Fruit fly (Drosophila melanogaster) whole organism, prepupa: Measurements from ENCODE around the gene CG2926.

Experiments used
- Blimp-1 ChIP-seq: fragments of 200-800 bp; sonication (Bioruptor generic); optimal IDR thresholded peaks from 3 replicates; lab custom pipeline; 2017; ENCODE audit warnings: missing biosample characterization, missing genetic modification characterization, mild to moderate bottlenecking, moderate library complexity, missing genetic modification reagents
- CG10631 ChIP-seq: fragments of 200-800 bp; sonication (Bioruptor generic); optimal IDR thresholded peaks from 2 replicates; lab custom pipeline; 2016; ENCODE audit warnings: missing biosample characterization, missing genetic modification characterization
- CG10669 ChIP-seq: fragments of 200-800 bp; sonication (Bioruptor generic); optimal IDR thresholded peaks from 3 replicates; lab custom pipeline; 2018; ENCODE audit warnings: missing biosample characterization, mild to moderate bottlenecking, missing genetic modification characterization, moderate library complexity
- CG11294 ChIP-seq: fragments of 200-800 bp; sonication (Bioruptor generic); IDR thresholded peaks from 2 replicates; pipeline ENCODE4 v1.3.6; 2022; ENCODE audit warnings: missing biosample characterization, missing genetic modification characterization
- CG15336 ChIP-seq: fragments of 200-800 bp; sonication (Bioruptor generic); IDR thresholded peaks from 2 replicates; pipeline ENCODE4 v1.3.6; 2022; ENCODE audit warnings: missing biosample characterization, missing genetic modification characterization
- CG31627 ChIP-seq: fragments of 200-800 bp; sonication (Bioruptor generic); optimal IDR thresholded peaks from 3 replicates; lab custom pipeline; 2016; ENCODE audit warnings: missing biosample characterization, missing genetic modification characterization
- CG32006 ChIP-seq: fragments of 200-800 bp; sonication (Bioruptor generic); optimal IDR thresholded peaks from 3 replicates; lab custom pipeline; 2017; ENCODE audit warnings: missing biosample characterization, mild to moderate bottlenecking, missing genetic modification characterization
- CG4318 ChIP-seq: fragments of 200-800 bp; sonication (Bioruptor generic); optimal IDR thresholded peaks from 3 replicates; lab custom pipeline; 2017; ENCODE audit warnings: missing biosample characterization, mild to moderate bottlenecking, missing genetic modification characterization
- CG6163 ChIP-seq: fragments of 200-800 bp; sonication (Bioruptor generic); IDR thresholded peaks from 3 replicates; pipeline ENCODE4 v1.3.6; 2022; ENCODE audit warnings: missing biosample characterization, missing genetic modification characterization
- CG6276 ChIP-seq: fragments of 200-800 bp; sonication (Bioruptor generic); optimal IDR thresholded peaks from 2 replicates; lab custom pipeline; 2017; ENCODE audit warnings: missing biosample characterization, mild to moderate bottlenecking, missing genetic modification characterization
- CG6792 ChIP-seq: fragments of 200-800 bp; sonication (Bioruptor generic); optimal IDR thresholded peaks from 3 replicates; lab custom pipeline; 2016; ENCODE audit warnings: missing biosample characterization, missing genetic modification characterization
- CG6854 ChIP-seq: fragments of 200-800 bp; sonication (Bioruptor generic); optimal IDR thresholded peaks from 2 replicates; lab custom pipeline; 2017; ENCODE audit warnings: missing biosample characterization, mild to moderate bottlenecking, missing genetic modification characterization
- CG8119 ChIP-seq: fragments of 200-800 bp; sonication (Bioruptor generic); IDR thresholded peaks from 3 replicates; pipeline ENCODE4 v1.3.6; 2022; ENCODE audit warnings: missing biosample characterization, missing genetic modification characterization
- CG9139 ChIP-seq: fragments of 200-800 bp; sonication (Bioruptor generic); optimal IDR thresholded peaks from 3 replicates; lab custom pipeline; 2017; ENCODE audit warnings: missing biosample characterization, mild to moderate bottlenecking, missing genetic modification characterization
- Eip75B ChIP-seq: fragments of 200-800 bp; sonication (Bioruptor generic); optimal IDR thresholded peaks from 3 replicates; lab custom pipeline; 2016; ENCODE audit warnings: missing biosample characterization, missing genetic modification characterization
- Eip78C ChIP-seq: fragments of 200-800 bp; sonication (Bioruptor generic); peaks from one replicate; lab custom pipeline; 2016; ENCODE audit warnings: missing biosample characterization, missing genetic modification characterization
- Eip93F ChIP-seq: fragments of 200-800 bp; sonication (Bioruptor generic); optimal IDR thresholded peaks from 2 replicates; lab custom pipeline; 2016; ENCODE audit warnings: missing biosample characterization, mild to moderate bottlenecking, missing genetic modification characterization
- Ets21C ChIP-seq: fragments of 200-800 bp; sonication (Bioruptor generic); optimal IDR thresholded peaks from 3 replicates; lab custom pipeline; 2016; ENCODE audit warnings: missing biosample characterization, missing genetic modification characterization
- Ets96B ChIP-seq: fragments of 200-800 bp; optimal IDR thresholded peaks from 2 replicates; lab custom pipeline; 2019; ENCODE audit warnings: missing biosample characterization, mild to moderate bottlenecking, missing genetic modification characterization, moderate library complexity
- Gug ChIP-seq: fragments of 200-800 bp; sonication (Bioruptor generic); IDR thresholded peaks from 2 replicates; pipeline ENCODE4 v1.3.6; 2022; ENCODE audit warnings: missing biosample characterization, missing genetic modification characterization
- Hr39 ChIP-seq: fragments of 200-800 bp; sonication (Bioruptor generic); optimal IDR thresholded peaks from 2 replicates; lab custom pipeline; 2016; ENCODE audit warnings: missing biosample characterization, missing genetic modification characterization
- Hr4 ChIP-seq: fragments of 200-800 bp; sonication (Bioruptor generic); optimal IDR thresholded peaks from 3 replicates; lab custom pipeline; 2016; ENCODE audit warnings: missing biosample characterization, missing genetic modification characterization
- Met ChIP-seq: fragments of 200-800 bp; sonication (Bioruptor generic); optimal IDR thresholded peaks from 3 replicates; lab custom pipeline; 2016; ENCODE audit warnings: missing biosample characterization, missing genetic modification characterization
- OdsH ChIP-seq: fragments of 200-800 bp; sonication (Bioruptor generic); optimal IDR thresholded peaks from 3 replicates; lab custom pipeline; 2016; ENCODE audit warnings: missing biosample characterization, missing genetic modification characterization
- Sox14 ChIP-seq: fragments of 200-800 bp; sonication (Bioruptor generic); optimal IDR thresholded peaks from 3 replicates; lab custom pipeline; 2016; ENCODE audit warnings: missing biosample characterization, missing genetic modification characterization
- achi ChIP-seq: fragments of 200-800 bp; sonication (Bioruptor generic); optimal IDR thresholded peaks from 3 replicates; lab custom pipeline; 2016; ENCODE audit warnings: missing biosample characterization, missing genetic modification characterization
- acj6 ChIP-seq: fragments of 200-800 bp; sonication (Bioruptor generic); optimal IDR thresholded peaks from 3 replicates; lab custom pipeline; 2016; ENCODE audit warnings: missing biosample characterization, missing genetic modification characterization
- cyc ChIP-seq: fragments of 200-800 bp; sonication (Bioruptor generic); optimal IDR thresholded peaks from 3 replicates; lab custom pipeline; 2016; ENCODE audit warnings: missing biosample characterization, missing genetic modification characterization
- dsx ChIP-seq: fragments of 200-800 bp; optimal IDR thresholded peaks from 3 replicates; lab custom pipeline; 2019; ENCODE audit warnings: missing biosample characterization, mild to moderate bottlenecking, missing genetic modification characterization, moderate library complexity; ENCODE audit not compliant: poor library complexity, severe bottlenecking
- esn ChIP-seq: fragments of 200-800 bp; sonication (Bioruptor generic); optimal IDR thresholded peaks from 2 replicates; lab custom pipeline; 2016; ENCODE audit warnings: missing biosample characterization, mild to moderate bottlenecking, missing genetic modification characterization, moderate library complexity
- fkh ChIP-seq: fragments of 200-800 bp; sonication (Bioruptor generic); optimal IDR thresholded peaks from 3 replicates; lab custom pipeline; 2017; ENCODE audit warnings: missing biosample characterization, mild to moderate bottlenecking, missing genetic modification characterization, moderate library complexity
- lz ChIP-seq: fragments of 200-800 bp; sonication (Bioruptor generic); optimal IDR thresholded peaks from 3 replicates; lab custom pipeline; 2016; ENCODE audit warnings: missing biosample characterization, missing genetic modification characterization
- net ChIP-seq: fragments of 200-800 bp; sonication (Bioruptor generic); optimal IDR thresholded peaks from 3 replicates; lab custom pipeline; 2016; ENCODE audit warnings: missing biosample characterization, missing genetic modification characterization
- pdm3 ChIP-seq: fragments of 200-800 bp; sonication (Bioruptor generic); optimal IDR thresholded peaks from 3 replicates; lab custom pipeline; 2016; ENCODE audit warnings: missing biosample characterization, missing genetic modification characterization
- salr ChIP-seq, 2 experiments: fragments of 200-800 bp; sonication (Bioruptor generic); optimal IDR thresholded peaks; 3 replicates each; lab custom pipeline; 2016 to 2018; ENCODE audit warnings: missing biosample characterization in 2 of 2, missing genetic modification characterization in 2 of 2, mild to moderate bottlenecking in 1 of 2
- spab ChIP-seq: fragments of 200-800 bp; sonication (Bioruptor generic); optimal IDR thresholded peaks from 2 replicates; lab custom pipeline; 2017; ENCODE audit warnings: missing biosample characterization, mild to moderate bottlenecking, missing genetic modification characterization, missing genetic modification reagents
- ss ChIP-seq, 2 experiments: fragments of 200-800 bp; sonication (Bioruptor generic); optimal IDR thresholded peaks; 2 replicates in 1 of 2; 3 replicates in 1 of 2; lab custom pipeline; 2017 to 2018; ENCODE audit warnings: mild to moderate bottlenecking in 2 of 2, missing biosample characterization in 2 of 2, missing genetic modification characterization in 2 of 2, moderate library complexity in 1 of 2
- svp ChIP-seq: fragments of 200-800 bp; sonication (Bioruptor generic); peaks from one replicate; lab custom pipeline; 2016; ENCODE audit warnings: missing biosample characterization, missing genetic modification characterization
- topi ChIP-seq: fragments of 200-800 bp; sonication (Bioruptor generic); optimal IDR thresholded peaks from 3 replicates; lab custom pipeline; 2016; ENCODE audit warnings: missing biosample characterization, missing genetic modification characterization
- vri ChIP-seq: fragments of 200-800 bp; sonication (Bioruptor generic); optimal IDR thresholded peaks from 3 replicates; lab custom pipeline; 2016; ENCODE audit warnings: missing biosample characterization, mild to moderate bottlenecking, missing genetic modification characterization

The CG2926 gene

DNA sequence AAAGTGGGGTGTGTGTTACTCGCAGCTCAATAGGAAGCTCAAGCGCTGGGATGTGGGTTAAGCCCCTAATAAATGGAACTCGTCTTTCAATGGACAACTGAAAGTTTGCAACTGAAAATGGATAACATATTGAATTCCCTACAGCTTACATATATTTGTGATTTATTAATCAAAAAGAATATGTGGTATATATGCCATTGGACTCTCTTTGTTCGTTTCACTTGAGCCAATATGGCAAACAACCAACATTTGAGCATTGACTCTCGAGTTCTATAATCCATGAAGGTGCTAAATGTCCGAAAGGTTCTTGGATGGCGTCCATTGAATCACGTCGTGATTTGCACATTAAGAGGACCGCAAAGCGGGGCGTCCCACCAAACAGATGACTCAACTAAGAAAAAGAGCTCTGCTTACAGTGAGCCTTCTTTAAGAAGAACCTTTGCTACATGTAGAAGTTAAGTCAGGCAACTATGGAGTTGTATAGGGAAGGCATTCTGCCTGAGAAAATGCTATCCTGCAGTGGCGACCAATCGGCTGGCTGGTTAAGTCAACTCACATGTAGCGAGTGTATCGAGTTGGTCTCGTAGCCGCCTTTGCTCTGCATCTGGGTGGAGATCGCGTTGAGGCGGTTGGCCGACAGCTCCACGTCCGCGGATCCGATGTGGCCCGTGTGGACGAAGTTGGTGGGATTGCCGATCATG lies 29.9 kb upstream of the CG2926 start (continued):
- no peak for TF ChIP-seq spab (GFP tag; lab: Kevin White, UChicago)
- no peak for TF ChIP-seq Eip93F (GFP tag; lab: Kevin White, UChicago)
- peak; percentile 72 for TF ChIP-seq CG6163 (GFP tag; lab: Robert Waterston, UW)
- TF ChIP-seq CG8119 (GFP tag; lab: Robert Waterston, UW) = peak; percentile 59; the same call in 2 of the 3 replicates
- TF ChIP-seq CG15336 (GFP tag; lab: Robert Waterston, UW) = peak; percentile 57
- no peak for TF ChIP-seq Blimp-1 (GFP tag; lab: Kevin White, UChicago)
- no peak for TF ChIP-seq Gug
- TF ChIP-seq acj6 (GFP tag; lab: Kevin White, UChicago) = peak; percentile 45
- no peak for TF ChIP-seq fkh (GFP tag; lab: Kevin White, UChicago)
- peak; percentile 51 for TF ChIP-seq Hr39 (GFP tag; lab: Kevin White, UChicago)
- no peak for TF ChIP-seq CG9139
- TF ChIP-seq CG31627 = peak; percentile 47
- peak; percentile 50 for TF ChIP-seq topi (GFP tag; lab: Kevin White, UChicago)
- no peak for TF ChIP-seq CG11294 (GFP tag; lab: Robert Waterston, UW)
- TF ChIP-seq pdm3 (GFP tag; lab: Kevin White, UChicago) = peak; percentile 51
- TF ChIP-seq Eip75B (GFP tag; lab: Kevin White, UChicago) = peak; percentile 52
- TF ChIP-seq CG10669 = peak; percentile 25
- TF ChIP-seq Met (GFP tag; lab: Kevin White, UChicago) = peak; percentile 52
- no peak for TF ChIP-seq vri (GFP tag; lab: Kevin White, UChicago)
- TF ChIP-seq, all 60 proteins: peak for 37

DNA sequence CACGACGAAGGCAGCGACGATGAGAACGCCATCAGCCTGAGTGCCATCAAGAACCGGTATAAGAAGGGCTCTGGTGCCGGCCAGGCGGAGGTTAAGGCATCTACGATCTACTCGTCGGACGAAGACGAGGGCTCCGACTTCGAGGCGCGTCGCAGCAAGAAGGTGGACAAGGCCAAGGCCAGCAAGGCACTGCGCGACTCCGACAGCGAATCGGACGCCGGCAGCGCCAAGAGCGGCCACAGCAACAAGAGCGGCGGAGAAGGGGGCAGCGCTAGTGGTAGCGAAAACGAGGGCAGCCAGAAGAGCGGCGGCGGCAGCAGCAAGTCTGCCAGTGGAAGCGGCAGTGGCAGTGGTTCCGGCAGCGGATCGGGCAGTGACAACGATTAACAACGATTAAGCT lies 27.3 kb upstream of the CG2926 start:
- TF ChIP-seq Met (GFP tag; lab: Kevin White, UChicago) (no peak), acj6 (GFP tag; lab: Kevin White, UChicago) (no peak), CG6854 (GFP tag; lab: Kevin White, UChicago) (no peak), CG6276 (GFP tag; lab: Kevin White, UChicago) (no peak), Sox14 (GFP tag; lab: Kevin White, UChicago) (no peak), CG6163 (GFP tag; lab: Robert Waterston, UW) (no peak), net (GFP tag; lab: Kevin White, UChicago) (no peak), topi (GFP tag; lab: Kevin White, UChicago) (no peak), Hr39 (GFP tag; lab: Kevin White, UChicago) (no peak), Eip78C (GFP tag; lab: Kevin White, UChicago) (no peak), esn (GFP tag; lab: Kevin White, UChicago) (no peak), achi (no peak), Ets96B (tag; lab: Kevin White, UChicago) (no peak), Eip93F (GFP tag; lab: Kevin White, UChicago) (no peak), vri (GFP tag; lab: Kevin White, UChicago) (no peak), CG10631 (GFP tag; lab: Kevin White, UChicago) (no peak), dsx (GFP tag; lab: Kevin White, UChicago) (no peak), CG32006 (GFP tag; lab: Kevin White, UChicago) (no peak), Ets21C (no peak)

DNA sequence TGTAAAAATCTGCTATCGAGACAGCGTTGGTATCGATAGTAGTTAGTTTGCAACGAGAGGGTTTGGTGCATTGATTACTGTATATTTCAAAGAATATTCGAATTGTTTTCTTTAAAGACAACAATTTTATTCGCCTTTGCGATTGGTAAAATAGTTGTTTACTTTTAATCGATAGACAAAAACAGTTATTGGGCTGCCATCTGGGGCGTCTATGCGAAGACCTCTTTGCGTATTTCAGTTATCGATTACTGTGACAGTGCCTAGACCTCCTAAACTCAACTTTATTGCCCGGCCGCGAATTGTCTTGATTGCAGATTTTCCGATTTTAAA lies 24.9 kb upstream of the CG2926 start, which contains the start of gene Atu:
Atu (plus strand) TSS at position 245 of the 330 bp plus-strand sequence.
- TF ChIP-seq CG6792 (GFP tag; lab: Kevin White, UChicago) = no peak
- peak; percentile 32 for TF ChIP-seq CG31627
- no peak for TF ChIP-seq salr (GFP tag; optimal IDR thresholded peaks at IDR 0.05; lab: Kevin White, UChicago)
- peak; percentile 11 for TF ChIP-seq achi
- no peak for TF ChIP-seq Gug
- TF ChIP-seq Sox14 (GFP tag; lab: Kevin White, UChicago) = peak; percentile 55
- TF ChIP-seq Hr4 = no peak
- TF ChIP-seq Eip75B (GFP tag; lab: Kevin White, UChicago) = peak; percentile 26
- TF ChIP-seq CG4318 (GFP tag; lab: Kevin White, UChicago) = no peak
- TF ChIP-seq OdsH (GFP tag; lab: Kevin White, UChicago) = no peak
- TF ChIP-seq Hr39 (GFP tag; lab: Kevin White, UChicago) = peak; percentile 23
- TF ChIP-seq dsx (GFP tag; lab: Kevin White, UChicago) = no peak
- TF ChIP-seq ss (GFP tag; optimal IDR thresholded peaks at IDR 0.05; lab: Kevin White, UChicago) = no peak
- TF ChIP-seq CG32006 (GFP tag; lab: Kevin White, UChicago) = no peak
- peak; percentile 46 for TF ChIP-seq esn (GFP tag; lab: Kevin White, UChicago)
- peak; percentile 29 for TF ChIP-seq lz (GFP tag; lab: Kevin White, UChicago)
- TF ChIP-seq Ets21C = no peak
- TF ChIP-seq Met (GFP tag; lab: Kevin White, UChicago) = peak; percentile 17
- TF ChIP-seq fkh (GFP tag; lab: Kevin White, UChicago) = peak; percentile 86
- TF ChIP-seq CG10631 (GFP tag; lab: Kevin White, UChicago) = no peak
- TF ChIP-seq cyc (GFP tag; lab: Kevin White, UChicago) = peak; percentile 6
- TF ChIP-seq svp (GFP tag; lab: Kevin White, UChicago) = peak; percentile 65
- no peak for TF ChIP-seq CG9139
- no peak for TF ChIP-seq Blimp-1 (GFP tag; lab: Kevin White, UChicago)
